Fruit fly (Drosophila melanogaster) whole organism, prepupa: ENCODE measurements around the gene CG5966.

Source experiments
- CG10631 ChIP-seq: fragments of 200-800 bp; sonication (Bioruptor generic); optimal IDR thresholded peaks from 2 replicates; lab custom pipeline; 2016; ENCODE audit warnings: missing biosample characterization, missing genetic modification characterization
- CG10669 ChIP-seq: fragments of 200-800 bp; sonication (Bioruptor generic); optimal IDR thresholded peaks from 3 replicates; lab custom pipeline; 2018; ENCODE audit warnings: missing biosample characterization, mild to moderate bottlenecking, missing genetic modification characterization, moderate library complexity
- CG11294 ChIP-seq: fragments of 200-800 bp; sonication (Bioruptor generic); IDR thresholded peaks from 2 replicates; pipeline ENCODE4 v1.3.6; 2022; ENCODE audit warnings: missing biosample characterization, missing genetic modification characterization
- CG11762 ChIP-seq: fragments of 200-800 bp; sonication (Bioruptor generic); optimal IDR thresholded peaks from 3 replicates; lab custom pipeline; 2016; ENCODE audit warnings: missing biosample characterization, missing genetic modification characterization; ENCODE audit not compliant: insufficient read depth
- CG11902 ChIP-seq: fragments of 200-800 bp; sonication (Bioruptor generic); optimal IDR thresholded peaks from 3 replicates; lab custom pipeline; 2016; ENCODE audit warnings: missing biosample characterization, missing genetic modification characterization
- CG1621 ChIP-seq: fragments of 200-800 bp; sonication (Bioruptor generic); optimal IDR thresholded peaks from 3 replicates; lab custom pipeline; 2018; ENCODE audit warnings: missing biosample characterization, mild to moderate bottlenecking, missing genetic modification characterization
- CG16779 ChIP-seq: fragments of 200-800 bp; sonication (Bioruptor generic); optimal IDR thresholded peaks from 3 replicates; lab custom pipeline; 2017; ENCODE audit warnings: missing biosample characterization, mild to moderate bottlenecking, missing genetic modification characterization
- CG3032 ChIP-seq: fragments of 200-800 bp; optimal IDR thresholded peaks from 2 replicates; lab custom pipeline; 2019; ENCODE audit warnings: missing biosample characterization, mild to moderate bottlenecking, missing genetic modification characterization, moderate library complexity
- CG31627 ChIP-seq: fragments of 200-800 bp; sonication (Bioruptor generic); optimal IDR thresholded peaks from 3 replicates; lab custom pipeline; 2016; ENCODE audit warnings: missing biosample characterization, missing genetic modification characterization
- CG32006 ChIP-seq: fragments of 200-800 bp; sonication (Bioruptor generic); optimal IDR thresholded peaks from 3 replicates; lab custom pipeline; 2017; ENCODE audit warnings: missing biosample characterization, mild to moderate bottlenecking, missing genetic modification characterization
- CG4318 ChIP-seq: fragments of 200-800 bp; sonication (Bioruptor generic); optimal IDR thresholded peaks from 3 replicates; lab custom pipeline; 2017; ENCODE audit warnings: missing biosample characterization, mild to moderate bottlenecking, missing genetic modification characterization
- CG6163 ChIP-seq: fragments of 200-800 bp; sonication (Bioruptor generic); IDR thresholded peaks from 3 replicates; pipeline ENCODE4 v1.3.6; 2022; ENCODE audit warnings: missing biosample characterization, missing genetic modification characterization
- CG6276 ChIP-seq: fragments of 200-800 bp; sonication (Bioruptor generic); optimal IDR thresholded peaks from 2 replicates; lab custom pipeline; 2017; ENCODE audit warnings: missing biosample characterization, mild to moderate bottlenecking, missing genetic modification characterization
- CG6792 ChIP-seq: fragments of 200-800 bp; sonication (Bioruptor generic); optimal IDR thresholded peaks from 3 replicates; lab custom pipeline; 2016; ENCODE audit warnings: missing biosample characterization, missing genetic modification characterization
- CG6808 ChIP-seq: fragments of 200-800 bp; sonication (Bioruptor generic); optimal IDR thresholded peaks from 3 replicates; lab custom pipeline; 2017; ENCODE audit warnings: missing biosample characterization, missing genetic modification characterization, mild to moderate bottlenecking, moderate library complexity, missing genetic modification reagents
- CG6854 ChIP-seq: fragments of 200-800 bp; sonication (Bioruptor generic); optimal IDR thresholded peaks from 2 replicates; lab custom pipeline; 2017; ENCODE audit warnings: missing biosample characterization, mild to moderate bottlenecking, missing genetic modification characterization
- CG7368 ChIP-seq: fragments of 200-800 bp; sonication (Bioruptor generic); optimal IDR thresholded peaks from 3 replicates; lab custom pipeline; 2016; ENCODE audit warnings: missing biosample characterization, missing genetic modification characterization
- CG8119 ChIP-seq: fragments of 200-800 bp; sonication (Bioruptor generic); IDR thresholded peaks from 3 replicates; pipeline ENCODE4 v1.3.6; 2022; ENCODE audit warnings: missing biosample characterization, missing genetic modification characterization
- CG8319 ChIP-seq: fragments of 200-800 bp; sonication (Bioruptor generic); optimal IDR thresholded peaks from 3 replicates; lab custom pipeline; 2016; ENCODE audit warnings: missing biosample characterization, missing genetic modification characterization
- Eip75B ChIP-seq: fragments of 200-800 bp; sonication (Bioruptor generic); optimal IDR thresholded peaks from 3 replicates; lab custom pipeline; 2016; ENCODE audit warnings: missing biosample characterization, missing genetic modification characterization
- Eip78C ChIP-seq: fragments of 200-800 bp; sonication (Bioruptor generic); peaks from one replicate; lab custom pipeline; 2016; ENCODE audit warnings: missing biosample characterization, missing genetic modification characterization
- Ets21C ChIP-seq: fragments of 200-800 bp; sonication (Bioruptor generic); optimal IDR thresholded peaks from 3 replicates; lab custom pipeline; 2016; ENCODE audit warnings: missing biosample characterization, missing genetic modification characterization
- Ets96B ChIP-seq: fragments of 200-800 bp; optimal IDR thresholded peaks from 2 replicates; lab custom pipeline; 2019; ENCODE audit warnings: missing biosample characterization, mild to moderate bottlenecking, missing genetic modification characterization, moderate library complexity
- Gug ChIP-seq: fragments of 200-800 bp; sonication (Bioruptor generic); IDR thresholded peaks from 2 replicates; pipeline ENCODE4 v1.3.6; 2022; ENCODE audit warnings: missing biosample characterization, missing genetic modification characterization
- Hr38 ChIP-seq: sonication (Bioruptor generic); optimal IDR thresholded peaks from 2 replicates; lab custom pipeline; 2016; ENCODE audit warnings: missing biosample characterization, missing genetic modification characterization
- Hr4 ChIP-seq: fragments of 200-800 bp; sonication (Bioruptor generic); optimal IDR thresholded peaks from 3 replicates; lab custom pipeline; 2016; ENCODE audit warnings: missing biosample characterization, missing genetic modification characterization
- Lpt ChIP-seq: fragments of 200-800 bp; sonication (Bioruptor generic); optimal IDR thresholded peaks from 3 replicates; lab custom pipeline; 2016; ENCODE audit warnings: missing biosample characterization, missing genetic modification characterization
- OdsH ChIP-seq: fragments of 200-800 bp; sonication (Bioruptor generic); optimal IDR thresholded peaks from 3 replicates; lab custom pipeline; 2016; ENCODE audit warnings: missing biosample characterization, missing genetic modification characterization
- Smox ChIP-seq: fragments of 200-800 bp; sonication (Bioruptor generic); optimal IDR thresholded peaks from 3 replicates; lab custom pipeline; 2016; ENCODE audit warnings: missing biosample characterization, missing genetic modification characterization
- Sox102F ChIP-seq: fragments of 200-800 bp; sonication (Bioruptor generic); optimal IDR thresholded peaks from 2 replicates; lab custom pipeline; 2016; ENCODE audit warnings: missing biosample characterization, mild to moderate bottlenecking, missing genetic modification characterization
- Sox14 ChIP-seq: fragments of 200-800 bp; sonication (Bioruptor generic); optimal IDR thresholded peaks from 3 replicates; lab custom pipeline; 2016; ENCODE audit warnings: missing biosample characterization, missing genetic modification characterization
- Sox15 ChIP-seq: fragments of 200-800 bp; sonication (Bioruptor generic); optimal IDR thresholded peaks from 3 replicates; lab custom pipeline; 2016; ENCODE audit warnings: missing biosample characterization, missing genetic modification characterization
- achi ChIP-seq: fragments of 200-800 bp; sonication (Bioruptor generic); optimal IDR thresholded peaks from 3 replicates; lab custom pipeline; 2016; ENCODE audit warnings: missing biosample characterization, missing genetic modification characterization
- acj6 ChIP-seq: fragments of 200-800 bp; sonication (Bioruptor generic); optimal IDR thresholded peaks from 3 replicates; lab custom pipeline; 2016; ENCODE audit warnings: missing biosample characterization, missing genetic modification characterization
- dac ChIP-seq: fragments of 200-800 bp; sonication (Bioruptor generic); optimal IDR thresholded peaks from 2 replicates; lab custom pipeline; 2017; ENCODE audit warnings: missing biosample characterization, mild to moderate bottlenecking, missing genetic modification characterization
- dsx ChIP-seq: fragments of 200-800 bp; optimal IDR thresholded peaks from 3 replicates; lab custom pipeline; 2019; ENCODE audit warnings: missing biosample characterization, mild to moderate bottlenecking, missing genetic modification characterization, moderate library complexity; ENCODE audit not compliant: poor library complexity, severe bottlenecking
- eg ChIP-seq: fragments of 200-800 bp; sonication (Bioruptor generic); IDR thresholded peaks from 3 replicates; pipeline ENCODE4 v1.3.6; 2022; ENCODE audit warnings: missing biosample characterization, missing genetic modification characterization
- esn ChIP-seq: fragments of 200-800 bp; sonication (Bioruptor generic); optimal IDR thresholded peaks from 2 replicates; lab custom pipeline; 2016; ENCODE audit warnings: missing biosample characterization, mild to moderate bottlenecking, missing genetic modification characterization, moderate library complexity
- fd59A ChIP-seq: fragments of 200-800 bp; sonication (Bioruptor generic); optimal IDR thresholded peaks from 2 replicates; lab custom pipeline; 2017; ENCODE audit warnings: missing biosample characterization, mild to moderate bottlenecking, missing genetic modification characterization, missing genetic modification reagents
- fd85E ChIP-seq: fragments of 200-800 bp; sonication (Bioruptor generic); optimal IDR thresholded peaks from 3 replicates; lab custom pipeline; 2016; ENCODE audit warnings: missing biosample characterization, missing genetic modification characterization
- fkh ChIP-seq: fragments of 200-800 bp; sonication (Bioruptor generic); optimal IDR thresholded peaks from 3 replicates; lab custom pipeline; 2017; ENCODE audit warnings: missing biosample characterization, mild to moderate bottlenecking, missing genetic modification characterization, moderate library complexity
- lz ChIP-seq: fragments of 200-800 bp; sonication (Bioruptor generic); optimal IDR thresholded peaks from 3 replicates; lab custom pipeline; 2016; ENCODE audit warnings: missing biosample characterization, missing genetic modification characterization
- pdm3 ChIP-seq: fragments of 200-800 bp; sonication (Bioruptor generic); optimal IDR thresholded peaks from 3 replicates; lab custom pipeline; 2016; ENCODE audit warnings: missing biosample characterization, missing genetic modification characterization
- salr ChIP-seq, 2 experiments: fragments of 200-800 bp; sonication (Bioruptor generic); optimal IDR thresholded peaks; 3 replicates each; lab custom pipeline; 2016 to 2018; ENCODE audit warnings: missing biosample characterization in 2 of 2, missing genetic modification characterization in 2 of 2, mild to moderate bottlenecking in 1 of 2
- ss ChIP-seq, 2 experiments: fragments of 200-800 bp; sonication (Bioruptor generic); optimal IDR thresholded peaks; 2 replicates in 1 of 2; 3 replicates in 1 of 2; lab custom pipeline; 2017 to 2018; ENCODE audit warnings: mild to moderate bottlenecking in 2 of 2, missing biosample characterization in 2 of 2, missing genetic modification characterization in 2 of 2, moderate library complexity in 1 of 2
- svp ChIP-seq: fragments of 200-800 bp; sonication (Bioruptor generic); peaks from one replicate; lab custom pipeline; 2016; ENCODE audit warnings: missing biosample characterization, missing genetic modification characterization
- topi ChIP-seq: fragments of 200-800 bp; sonication (Bioruptor generic); optimal IDR thresholded peaks from 3 replicates; lab custom pipeline; 2016; ENCODE audit warnings: missing biosample characterization, missing genetic modification characterization
- vri ChIP-seq: fragments of 200-800 bp; sonication (Bioruptor generic); optimal IDR thresholded peaks from 3 replicates; lab custom pipeline; 2016; ENCODE audit warnings: missing biosample characterization, mild to moderate bottlenecking, missing genetic modification characterization

Gene CG5966

dm6 chrX:6012976-6013684 is 24.5 kb downstream of the CG5966 start, which contains the start of gene mab-21 (continued):
- TF ChIP-seq CG6163 (GFP tag; lab: Robert Waterston, UW) (peak; percentile 55; the same call in 2 of the 3 replicates), Eip75B (GFP tag; lab: Kevin White, UChicago) (no peak)

- peak; percentile 84 for TF ChIP-seq lz (GFP tag; lab: Kevin White, UChicago)
- TF ChIP-seq CG6163 (GFP tag; lab: Robert Waterston, UW), result peak; percentile 87
- peak; percentile 66 for TF ChIP-seq fd59A (GFP tag; lab: Kevin White, UChicago)
- TF ChIP-seq achi (GFP tag; lab: Kevin White, UChicago), result peak; percentile 78
- peak; percentile 73 for TF ChIP-seq CG1621 (tag; lab: Kevin White, UChicago)
- peak; percentile 76 for TF ChIP-seq OdsH (GFP tag; lab: Kevin White, UChicago)
- TF ChIP-seq dac, result peak; percentile 14
- peak; percentile 3 for TF ChIP-seq CG4318
- peak; percentile 75 for TF ChIP-seq CG31627
- TF ChIP-seq CG10669 (GFP tag; lab: Kevin White, UChicago), result peak; percentile 75
- TF ChIP-seq CG3032, result peak; percentile 80
- TF ChIP-seq CG8119 (GFP tag; lab: Robert Waterston, UW), result peak; percentile 71
- TF ChIP-seq CG6808 (GFP tag; lab: Kevin White, UChicago), result peak; percentile 70
- peak; percentile 86 for TF ChIP-seq Sox102F
- peak; percentile 94 for TF ChIP-seq svp (GFP tag; lab: Kevin White, UChicago)
- TF ChIP-seq Lpt (GFP tag; lab: Kevin White, UChicago), result peak; percentile 42
- peak; percentile 22 for TF ChIP-seq fd85E
- TF ChIP-seq CG16779 (tag; lab: Kevin White, UChicago), result peak; percentile 53
- peak; percentile 76 for TF ChIP-seq CG10631 (GFP tag; lab: Kevin White, UChicago)
- peak; percentile 75 for TF ChIP-seq Sox14 (GFP tag; lab: Kevin White, UChicago)
- TF ChIP-seq acj6 (GFP tag; lab: Kevin White, UChicago), result peak; percentile 80
- TF ChIP-seq fkh, result no peak
- TF ChIP-seq eg (GFP tag; lab: Robert Waterston, UW), result peak; percentile 39; the same call in 1 of the 3 replicates
- TF ChIP-seq pdm3 (GFP tag; lab: Kevin White, UChicago), result peak; percentile 83
- peak; percentile 68 for TF ChIP-seq Ets21C (GFP tag; lab: Kevin White, UChicago)
- peak; percentile 65 for TF ChIP-seq Sox15 (GFP tag; lab: Kevin White, UChicago)
- TF ChIP-seq Smox (GFP tag; lab: Kevin White, UChicago), result peak; percentile 81
- TF ChIP-seq CG11902 (GFP tag; lab: Kevin White, UChicago), result peak; percentile 67
- TF ChIP-seq CG8319, result peak; percentile 46
- peak; percentile 79 for TF ChIP-seq CG6792 (GFP tag; lab: Kevin White, UChicago)
- peak; percentile 23 for TF ChIP-seq CG11762
- peak; percentile 72 for TF ChIP-seq dsx
- TF ChIP-seq salr (GFP tag; optimal IDR thresholded peaks at IDR 0.05; lab: Kevin White, UChicago), result peak; percentile 45 to 51
- peak; percentile 62 for TF ChIP-seq CG7368 (GFP tag; lab: Kevin White, UChicago)
- peak; percentile 52 to 79 for TF ChIP-seq ss (GFP tag; optimal IDR thresholded peaks at IDR 0.05; lab: Kevin White, UChicago)
- peak; percentile 74 for TF ChIP-seq Ets96B (tag; lab: Kevin White, UChicago)
- no peak for TF ChIP-seq Hr38 (GFP tag; lab: Kevin White, UChicago)
- peak; percentile 88 for TF ChIP-seq esn
- no peak for TF ChIP-seq Gug (GFP tag; lab: Robert Waterston, UW)
- TF ChIP-seq CG32006 (GFP tag; lab: Kevin White, UChicago), result peak; percentile 59
- TF ChIP-seq CG11294, result no peak
- TF ChIP-seq Hr4 (GFP tag; lab: Kevin White, UChicago), result peak; percentile 49
- TF ChIP-seq topi (GFP tag; lab: Kevin White, UChicago), result peak; percentile 88
- peak; percentile 95 for TF ChIP-seq Eip78C (GFP tag; lab: Kevin White, UChicago)
- TF ChIP-seq CG6276 (GFP tag; lab: Kevin White, UChicago), result peak; percentile 8
- peak; percentile 70 for TF ChIP-seq vri (GFP tag; lab: Kevin White, UChicago)
- peak; percentile 73 for TF ChIP-seq CG6854
These were observed 31.7 kb downstream of the CG5966 start for dm6 chrX:6020254-6020653.
